Worm (Caenorhabditis elegans): Measurements from ENCODE around the gene lpd-9.

ce11 chrV:10536808-10537207 lies 42.3 kb upstream of the lpd-9 start:
- peak; percentile 88 for TF ChIP-seq him-1 (tag; optimal IDR thresholded peaks at IDR 0.05)
- TF ChIP-seq W03F9.2 (tag; optimal IDR thresholded peaks at IDR 0.05): peak; percentile 72
- TF ChIP-seq dao-5 (tag; optimal IDR thresholded peaks at IDR 0.05): no peak

Data from whole organism, L4/young adult.